Fruit fly (Drosophila melanogaster): Measurements from ENCODE around the gene CG32228.
A peak's percentile ranks its signal among the peaks of the same experiment; 100 is the strongest.

The CG32228 gene

DNA sequence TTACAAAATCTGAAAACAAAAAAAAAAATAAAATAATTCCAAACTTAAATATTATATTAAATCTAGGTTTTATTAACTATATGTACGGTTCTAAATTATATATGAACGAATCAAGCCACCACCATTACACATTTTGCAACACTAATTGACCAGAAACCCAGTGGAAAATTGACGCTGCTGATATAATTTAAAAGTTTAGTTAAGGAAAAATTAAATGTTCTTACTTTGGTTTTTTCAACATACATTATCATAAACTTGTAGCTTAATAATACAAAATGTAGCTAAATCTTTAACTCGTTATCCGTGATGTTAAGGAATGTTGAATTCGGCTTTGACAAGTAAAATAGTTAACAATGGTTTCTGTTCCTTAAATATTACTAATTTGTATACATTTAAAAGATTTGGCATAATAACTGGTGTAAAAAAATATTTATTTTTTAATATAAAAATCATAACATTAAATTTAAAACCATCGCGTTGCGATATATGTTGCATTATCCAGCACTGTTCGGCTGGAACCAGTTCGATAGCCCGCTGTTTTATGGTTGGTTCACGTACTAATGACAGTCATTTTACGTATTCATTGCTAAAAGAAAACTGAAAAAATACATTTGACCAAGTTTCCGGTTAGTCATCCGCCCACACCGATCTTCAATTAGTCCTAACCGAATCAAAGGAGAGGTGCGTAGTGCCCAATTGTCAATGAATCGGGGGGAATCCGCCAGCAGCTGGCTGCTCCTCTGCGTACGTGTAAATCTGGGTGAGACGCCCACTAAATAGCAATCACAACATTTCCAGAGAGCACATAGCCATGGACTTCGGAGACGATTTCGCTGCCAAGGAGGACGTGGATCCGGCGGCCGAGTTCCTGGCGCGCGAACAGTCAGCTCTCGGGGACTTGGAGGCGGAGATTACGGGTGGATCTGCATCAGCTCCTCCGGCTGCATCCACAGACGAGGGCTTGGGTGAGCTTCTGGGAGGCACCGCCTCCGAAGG, 23.3 kb upstream of the CG32228 start (continued):
- TF ChIP-seq pzg (GFP tag; optimal IDR thresholded peaks at IDR 0.05) (peak; percentile 52), Hmr (GFP tag; optimal IDR thresholded peaks at IDR 0.05) (peak; percentile 61), Fer1 (GFP tag; optimal IDR thresholded peaks at IDR 0.05) (peak; percentile 50), ems (GFP tag; optimal IDR thresholded peaks at IDR 0.05) (peak; percentile 4), CG12071 (GFP tag; optimal IDR thresholded peaks at IDR 0.05) (no peak), CG30431 (GFP tag; optimal IDR thresholded peaks at IDR 0.05) (no peak), Nf-YC (tag; optimal IDR thresholded peaks at IDR 0.05) (peak; percentile 58), Nf-YB (GFP tag; optimal IDR thresholded peaks at IDR 0.05) (peak; percentile 39), CG1529 (GFP tag; optimal IDR thresholded peaks at IDR 0.05) (peak; percentile 3), nom (GFP tag; optimal IDR thresholded peaks at IDR 0.05) (no peak), kay (GFP tag; optimal IDR thresholded peaks at IDR 0.05) (no peak), Nf-YA (GFP tag; IDR thresholded peaks at IDR 0.05) (0 out of 2 replicates have a peak, but pooled peaks have one; percentile 5), CG4424 (GFP tag; optimal IDR thresholded peaks at IDR 0.05) (peak; percentile 62), CG1602 (GFP tag; optimal IDR thresholded peaks at IDR 0.05) (peak; percentile 39), dati (GFP tag; IDR thresholded peaks at IDR 0.05) (no peak), ab (GFP tag; optimal IDR thresholded peaks at IDR 0.05) (no peak), Rfx (GFP tag; IDR thresholded peaks at IDR 0.05) (peak; percentile 63), pfk (GFP tag; optimal IDR thresholded peaks at IDR 0.05) (no peak), Dip2 (GFP tag; IDR thresholded peaks at IDR 0.05) (no peak), ara (GFP tag; IDR thresholded peaks at IDR 0.05) (peak; percentile 43; the same call in 1 of the 2 replicates), CG5180 (GFP tag; optimal IDR thresholded peaks at IDR 0.05) (peak; percentile 10), CG10543 (GFP tag; optimal IDR thresholded peaks at IDR 0.05) (peak; percentile 67), sima (GFP tag; optimal IDR thresholded peaks at IDR 0.05) (no peak), az2 (GFP tag; optimal IDR thresholded peaks at IDR 0.05) (peak; percentile 27), sc (optimal IDR thresholded peaks at IDR 0.05) (no peak), sc (GFP tag; optimal IDR thresholded peaks at IDR 0.05) (peak; percentile 34), Fer2 (tag; optimal IDR thresholded peaks at IDR 0.05) (peak; percentile 11)

dm6 chr3L:20247513-20248173, 18.0 kb upstream of the CG32228 start, which contains the start of gene rdgC:
TSS of gene rdgC (plus strand) at chr3L:20248080.
- TF ChIP-seq CG4360 (GFP tag; IDR thresholded peaks at IDR 0.05) (peak; percentile 80), gem (tag; optimal IDR thresholded peaks at IDR 0.05) (peak; percentile 97), CoRest (tag; optimal IDR thresholded peaks at IDR 0.05) (peak; percentile 94), CG12071 (GFP tag; optimal IDR thresholded peaks at IDR 0.05) (peak; percentile 98), HHEX (GFP tag; optimal IDR thresholded peaks at IDR 0.05) (peak; percentile 96), CG8089 (GFP tag; optimal IDR thresholded peaks at IDR 0.05) (peak; percentile 94), CG13287 (GFP tag; IDR thresholded peaks at IDR 0.05; ENCODE audit: partially characterized antibody) (peak; percentile 25; the same call in 1 of the 2 replicates), CG14965 (GFP tag; optimal IDR thresholded peaks at IDR 0.05; ENCODE audit: borderline replicate concordance) (peak; percentile 81), hkb (optimal IDR thresholded peaks at IDR 0.05) (no peak), hkb (GFP tag; IDR thresholded peaks at IDR 0.05) (peak; percentile 98), zfh2 (GFP tag; optimal IDR thresholded peaks at IDR 0.05) (peak; percentile 93), nmo (GFP tag; optimal IDR thresholded peaks at IDR 0.05) (peak; percentile 94), cato (GFP tag; optimal IDR thresholded peaks at IDR 0.05; ENCODE audit: borderline replicate concordance) (peak; percentile 87), CG5180 (GFP tag; optimal IDR thresholded peaks at IDR 0.05) (peak; percentile 85), CG12942 (GFP tag; optimal IDR thresholded peaks at IDR 0.05) (peak; percentile 93), pnt (GFP tag; optimal IDR thresholded peaks at IDR 0.05) (peak; percentile 96), Hmx (GFP tag; optimal IDR thresholded peaks at IDR 0.05) (peak; percentile 79), CG11085 (GFP tag; IDR thresholded peaks at IDR 0.05) (peak; percentile 90), CG3995 (GFP tag; optimal IDR thresholded peaks at IDR 0.05) (peak; percentile 68), jigr1 (GFP tag; IDR thresholded peaks at IDR 0.05) (peak; percentile 90), otp (GFP tag; IDR thresholded peaks at IDR 0.05) (peak; percentile 94), sd (tag; optimal IDR thresholded peaks at IDR 0.05) (peak; percentile 80), CG2678 (tag; optimal IDR thresholded peaks at IDR 0.05) (peak; percentile 97)
